Fruit fly (Drosophila melanogaster) whole organism, pupa: ENCODE data around the gene Xport-B.

ENCODE experiments used
- CG10348 ChIP-seq: fragments of 200-800 bp; sonication (Bioruptor generic); IDR thresholded peaks from 2 replicates; pipeline ENCODE4 v1.3.6; 2022; ENCODE audit warnings: missing biosample characterization, missing genetic modification characterization
- CG12605 ChIP-seq: fragments of 200-800 bp; sonication (Bioruptor generic); IDR thresholded peaks from 2 replicates; pipeline ENCODE4 v1.3.6; 2022; ENCODE audit warnings: missing biosample characterization, missing genetic modification characterization
- CG13204 ChIP-seq: fragments of 200-800 bp; sonication (Bioruptor generic); optimal IDR thresholded peaks from 2 replicates; lab custom pipeline; 2018; ENCODE audit warnings: missing biosample characterization, mild to moderate bottlenecking, missing genetic modification characterization, moderate library complexity
- CG14655 ChIP-seq: fragments of 200-800 bp; sonication (Bioruptor generic); optimal IDR thresholded peaks from 3 replicates; lab custom pipeline; 2017; ENCODE audit warnings: mild to moderate bottlenecking, missing biosample characterization, missing genetic modification reagents, missing genetic modification characterization
- CG15710 ChIP-seq: fragments of 200-800 bp; sonication (Bioruptor generic); optimal IDR thresholded peaks from 2 replicates; lab custom pipeline; 2018; ENCODE audit warnings: missing biosample characterization, mild to moderate bottlenecking, missing genetic modification characterization, moderate library complexity
- CG17806 ChIP-seq: fragments of 200-800 bp; sonication (Bioruptor generic); optimal IDR thresholded peaks from 2 replicates; lab custom pipeline; 2018; ENCODE audit warnings: missing biosample characterization, mild to moderate bottlenecking, missing genetic modification characterization, moderate library complexity
- CG32121 ChIP-seq: fragments of 200-800 bp; sonication (Bioruptor generic); IDR thresholded peaks from 2 replicates; pipeline ENCODE4 v1.3.6; 2022; ENCODE audit warnings: missing biosample characterization, missing genetic modification characterization
- CG34367 ChIP-seq: fragments of 200-800 bp; sonication (Bioruptor generic); optimal IDR thresholded peaks from 2 replicates; lab custom pipeline; 2018; ENCODE audit warnings: missing biosample characterization, mild to moderate bottlenecking, missing genetic modification characterization
- CG4496 ChIP-seq: fragments of 200-800 bp; sonication (Bioruptor generic); IDR thresholded peaks from 3 replicates; pipeline ENCODE4 v1.3.6; 2022; ENCODE audit warnings: missing biosample characterization, missing genetic modification characterization
- CG8159 ChIP-seq: fragments of 200-800 bp; sonication (Bioruptor generic); optimal IDR thresholded peaks from 3 replicates; lab custom pipeline; 2018; ENCODE audit warnings: missing biosample characterization, mild to moderate bottlenecking, missing genetic modification characterization, moderate library complexity
- CG8301 ChIP-seq: fragments of 200-800 bp; sonication (Bioruptor generic); optimal IDR thresholded peaks from 2 replicates; lab custom pipeline; 2018; ENCODE audit warnings: missing biosample characterization, mild to moderate bottlenecking, missing genetic modification characterization
- CG9948 ChIP-seq: fragments of 200-800 bp; sonication (Bioruptor generic); optimal IDR thresholded peaks from 2 replicates; lab custom pipeline; 2018; ENCODE audit warnings: missing biosample characterization, mild to moderate bottlenecking, missing genetic modification characterization, moderate library complexity
- D1 ChIP-seq: fragments of 200-800 bp; sonication (Bioruptor generic); optimal IDR thresholded peaks from 2 replicates; lab custom pipeline; 2018; ENCODE audit warnings: missing biosample characterization, mild to moderate bottlenecking, missing genetic modification characterization, moderate library complexity
- EcR ChIP-seq: fragments of 200-800 bp; sonication (Bioruptor generic); optimal IDR thresholded peaks from 3 replicates; lab custom pipeline; 2019; ENCODE audit warnings: missing biosample characterization, missing genetic modification characterization, mild to moderate bottlenecking, moderate library complexity, missing genetic modification reagents
- Ets98B ChIP-seq: fragments of 200-800 bp; sonication (Bioruptor generic); IDR thresholded peaks from 2 replicates; pipeline ENCODE4 v1.3.6; 2022; ENCODE audit warnings: missing biosample characterization, missing genetic modification characterization
- Pif1A ChIP-seq: fragments of 200-800 bp; sonication (Bioruptor generic); optimal IDR thresholded peaks from 3 replicates; lab custom pipeline; 2016; ENCODE audit warnings: missing biosample characterization, missing genetic modification characterization
- Pif1B ChIP-seq: fragments of 200-800 bp; sonication (Bioruptor generic); optimal IDR thresholded peaks from 3 replicates; lab custom pipeline; 2016; ENCODE audit warnings: missing biosample characterization, missing genetic modification characterization
- Snoo ChIP-seq: fragments of 200-800 bp; sonication (Bioruptor generic); optimal IDR thresholded peaks from 3 replicates; lab custom pipeline; 2017; ENCODE audit warnings: missing biosample characterization, mild to moderate bottlenecking, missing genetic modification characterization, inconsistent platforms
- fd96Ca ChIP-seq: fragments of 200-800 bp; sonication (Bioruptor generic); IDR thresholded peaks from 3 replicates; pipeline ENCODE4 v1.3.6; 2022; ENCODE audit warnings: missing biosample characterization, missing genetic modification characterization
- gl ChIP-seq: fragments of 200-800 bp; sonication (Bioruptor generic); optimal IDR thresholded peaks from 2 replicates; lab custom pipeline; 2018; ENCODE audit warnings: missing biosample characterization, mild to moderate bottlenecking, missing genetic modification characterization
- rn ChIP-seq: fragments of 200-800 bp; sonication (Bioruptor generic); IDR thresholded peaks from 2 replicates; pipeline ENCODE4 v1.3.6; 2022; ENCODE audit warnings: missing biosample characterization, missing genetic modification characterization

Xport-B gene

dm6 chr3R:19918207-19918606, 3.0 kb upstream of the Xport-B start, which contains the start of gene CG4770:
TSS of gene CG4770 (plus strand) at chr3R:19918507.
- no peak for TF ChIP-seq Snoo (tag; lab: Kevin White, UChicago)
- TF ChIP-seq CG10348: no peak
- TF ChIP-seq CG9948 (tag; lab: Kevin White, UChicago): no peak
- no peak for TF ChIP-seq CG12605 (GFP tag; lab: Robert Waterston, UW)
- TF ChIP-seq CG15710: no peak
- no peak for TF ChIP-seq CG34367 (tag; lab: Kevin White, UChicago)

- TF ChIP-seq fd96Ca: no peak
- TF ChIP-seq D1 (tag; lab: Kevin White, UChicago): no peak
- no peak for TF ChIP-seq CG8159 (tag; lab: Kevin White, UChicago)
- no peak for TF ChIP-seq Snoo (tag; lab: Kevin White, UChicago)
- no peak for TF ChIP-seq CG17806 (tag; lab: Kevin White, UChicago)
- no peak for TF ChIP-seq rn (GFP tag; lab: Robert Waterston, UW)
- no peak for TF ChIP-seq CG15710
- no peak for TF ChIP-seq EcR
- no peak for TF ChIP-seq CG12605 (GFP tag; lab: Robert Waterston, UW)
Observed at dm6 chr3R:19917739-19918138, 2.5 kb upstream of the Xport-B start, which contains the start of gene CG4465. TSS of gene CG4465 (minus strand) at chr3R:19917839.

dm6 chr3R:19911030-19911429, 4.2 kb downstream of the Xport-B start:
- no peak for TF ChIP-seq gl (tag; lab: Kevin White, UChicago)
- no peak for TF ChIP-seq CG13204 (GFP tag; lab: Kevin White, UChicago)
- no peak for TF ChIP-seq CG34367 (tag; lab: Kevin White, UChicago)
- no peak for TF ChIP-seq CG4496
- TF ChIP-seq CG8159 (tag; lab: Kevin White, UChicago): no peak
- TF ChIP-seq CG14655 (GFP tag; lab: Kevin White, UChicago): no peak
- no peak for TF ChIP-seq Pif1A (GFP tag; lab: Kevin White, UChicago)
- no peak for TF ChIP-seq CG10348

dm6 chr3R:19910302-19911029, 4.7 kb downstream of the Xport-B start:
- no peak for TF ChIP-seq CG34367 (tag; lab: Kevin White, UChicago)
- TF ChIP-seq Pif1A (GFP tag; lab: Kevin White, UChicago): peak; percentile 45
- TF ChIP-seq EcR: peak; percentile 52
- peak; percentile 2 for TF ChIP-seq CG8301 (tag; lab: Kevin White, UChicago)
- TF ChIP-seq CG32121: no peak
- peak; percentile 36 for TF ChIP-seq gl (tag; lab: Kevin White, UChicago)
- TF ChIP-seq CG14655 (GFP tag; lab: Kevin White, UChicago): peak; percentile 45
- TF ChIP-seq Pif1B (GFP tag; lab: Kevin White, UChicago): peak; percentile 40

- TF ChIP-seq CG13204 (GFP tag; lab: Kevin White, UChicago) (no peak), CG12605 (GFP tag; lab: Robert Waterston, UW) (no peak), Pif1B (GFP tag; lab: Kevin White, UChicago) (no peak), Snoo (tag; lab: Kevin White, UChicago) (no peak), EcR (no peak), CG4496 (no peak), CG8301 (tag; lab: Kevin White, UChicago) (no peak), CG32121 (no peak), gl (tag; lab: Kevin White, UChicago) (no peak), CG14655 (GFP tag; lab: Kevin White, UChicago) (no peak), CG15710 (no peak), Pif1A (GFP tag; lab: Kevin White, UChicago) (no peak), rn (GFP tag; lab: Robert Waterston, UW) (no peak), D1 (tag; lab: Kevin White, UChicago) (no peak), Ets98B (no peak), CG9948 (tag; lab: Kevin White, UChicago) (no peak), fd96Ca (no peak), CG10348 (no peak)
Observed at dm6 chr3R:19909541-19910182, 5.5 kb downstream of the Xport-B start.

- no peak for TF ChIP-seq EcR
- peak; percentile 77 for TF ChIP-seq CG12605 (GFP tag; lab: Robert Waterston, UW)
- TF ChIP-seq CG34367 (tag; lab: Kevin White, UChicago): peak; percentile 69
- peak; percentile 83 for TF ChIP-seq Pif1A (GFP tag; lab: Kevin White, UChicago)
- no peak for TF ChIP-seq D1 (tag; lab: Kevin White, UChicago)
- peak; percentile 81 for TF ChIP-seq CG14655 (GFP tag; lab: Kevin White, UChicago)
- TF ChIP-seq gl (tag; lab: Kevin White, UChicago): no peak
- peak; percentile 90 for TF ChIP-seq Ets98B
- TF ChIP-seq rn (GFP tag; lab: Robert Waterston, UW): peak; percentile 52
- peak; percentile 90 for TF ChIP-seq fd96Ca
- peak; percentile 81 for TF ChIP-seq CG8159 (tag; lab: Kevin White, UChicago)
- peak; percentile 89 for TF ChIP-seq CG4496
- peak; percentile 82 for TF ChIP-seq Snoo (tag; lab: Kevin White, UChicago)
- TF ChIP-seq CG10348: peak; percentile 49; the same call in 1 of the 2 replicates
- peak; percentile 75 for TF ChIP-seq CG8301 (tag; lab: Kevin White, UChicago)
- TF ChIP-seq CG9948 (tag; lab: Kevin White, UChicago): peak; percentile 68
- TF ChIP-seq CG17806 (tag; lab: Kevin White, UChicago): peak; percentile 76
- TF ChIP-seq CG15710: peak; percentile 75
- peak; percentile 85 for TF ChIP-seq Pif1B (GFP tag; lab: Kevin White, UChicago)
- TF ChIP-seq CG13204 (GFP tag; lab: Kevin White, UChicago): peak; percentile 10
- peak; percentile 68; the same call in 1 of the 2 replicates for TF ChIP-seq CG32121
Observed at dm6 chr3R:19908863-19909343, 6.3 kb downstream of the Xport-B start.
